Worm (Caenorhabditis elegans) whole organism, L4 larva: ENCODE data around the gene E02H4.2.
A peak's percentile ranks its signal among the peaks of the same experiment; 100 is the strongest.

ENCODE experiments used
- D1046.2 ChIP-seq: fragments of 200-800 bp; sonication (Bioruptor generic); IDR thresholded peaks from 2 replicates; pipeline ENCODE4 v1.3.6; 2022; ENCODE audit warnings: missing genetic modification characterization, missing compliant biosample characterization
- F26F4.8 ChIP-seq: fragments of 200-800 bp; sonication (Bioruptor generic); conservative IDR thresholded peaks from 2 replicates; pipeline ENCODE4 v1.3.6; 2022; ENCODE audit warnings: missing genetic modification characterization, missing compliant biosample characterization
- F49E8.2 ChIP-seq: sonication (generic microtip); optimal IDR thresholded peaks from 2 replicates; lab custom pipeline; 2016; ENCODE audit warnings: missing compliant biosample characterization, mild to moderate bottlenecking, missing genetic modification characterization, borderline replicate concordance
- T26A8.4 ChIP-seq: fragments of 200-800 bp; sonication (Bioruptor generic); IDR thresholded peaks from 2 replicates; pipeline ENCODE4 v1.3.6; 2022; ENCODE audit warnings: missing genetic modification characterization, missing compliant biosample characterization
- ZK337.2 ChIP-seq: fragments of 200-800 bp; sonication (Bioruptor generic); IDR thresholded peaks from 2 replicates; pipeline ENCODE4 v1.3.6; 2022; ENCODE audit warnings: missing genetic modification reagents, missing genetic modification characterization, missing compliant biosample characterization
- ZK546.5 ChIP-seq, 2 experiments: sonication (generic microtip); optimal IDR thresholded peaks; 2 replicates each; lab custom pipeline; 2017; ENCODE audit warnings: missing biosample characterization in 2 of 2, missing genetic modification characterization in 2 of 2
- aha-1 ChIP-seq: fragments of 150-350 bp; peaks from one replicate; lab custom pipeline; 2014; ENCODE audit warnings: missing biosample characterization, missing genetic modification characterization
- ceh-32 ChIP-seq: sonication (generic microtip); optimal IDR thresholded peaks from 2 replicates; lab custom pipeline; 2016; ENCODE audit warnings: mild to moderate bottlenecking, missing genetic modification characterization, missing compliant biosample characterization; ENCODE audit not compliant: poor library complexity
- ceh-62 ChIP-seq: sonication (generic microtip); optimal IDR thresholded peaks from 2 replicates; lab custom pipeline; 2017; ENCODE audit warnings: missing biosample characterization, missing genetic modification characterization
- daf-16 ChIP-seq, 3 experiments: sonication (generic microtip); optimal IDR thresholded peaks; 2 replicates each; lab custom pipeline; 2016 to 2017; ENCODE audit warnings: missing genetic modification characterization in 3 of 3, missing genetic modification reagents in 3 of 3, mild to moderate bottlenecking in 2 of 3, missing compliant biosample characterization in 2 of 3, missing biosample characterization in 1 of 3, moderate library complexity in 1 of 3
- daf-8 ChIP-seq: fragments of 200-800 bp; sonication (Bioruptor generic); IDR thresholded peaks from 2 replicates; pipeline ENCODE4 v1.3.6; 2022; ENCODE audit warnings: missing genetic modification characterization, missing compliant biosample characterization
- dmd-8 ChIP-seq: fragments of 200-800 bp; sonication (Bioruptor generic); IDR thresholded peaks from 2 replicates; pipeline ENCODE4 v1.3.6; 2022; ENCODE audit warnings: missing genetic modification characterization, missing compliant biosample characterization
- dpl-1 ChIP-seq: fragments of 150-350 bp; optimal IDR thresholded peaks from 2 replicates; lab custom pipeline; 2014; ENCODE audit warnings: missing biosample characterization, missing genetic modification reagents, missing genetic modification characterization
- duxl-1 ChIP-seq: sonication (generic microtip); optimal IDR thresholded peaks from 2 replicates; lab custom pipeline; 2016; ENCODE audit warnings: mild to moderate bottlenecking, missing genetic modification characterization, moderate library complexity, missing compliant biosample characterization; ENCODE audit not compliant: poor library complexity
- egl-43 ChIP-seq: fragments of 200-800 bp; sonication (Bioruptor generic); IDR thresholded peaks from 2 replicates; pipeline ENCODE4 v1.3.6; 2022; ENCODE audit warnings: missing genetic modification reagents, missing genetic modification characterization, missing compliant biosample characterization
- gei-8 ChIP-seq: fragments of 200-800 bp; sonication (Bioruptor generic); optimal IDR thresholded peaks from 2 replicates; lab custom pipeline; 2018; ENCODE audit warnings: mild to moderate bottlenecking, missing genetic modification characterization, missing compliant biosample characterization
- hif-1 ChIP-seq, 2 experiments: sonication (generic microtip); optimal IDR thresholded peaks; 2 replicates each; lab custom pipeline; 2016 to 2017; ENCODE audit warnings: missing compliant biosample characterization in 2 of 2, missing genetic modification characterization in 2 of 2, missing genetic modification reagents in 2 of 2, missing genotype in 2 of 2, mild to moderate bottlenecking in 1 of 2
- hlh-30 ChIP-seq: sonication (generic microtip); optimal IDR thresholded peaks from 2 replicates; lab custom pipeline; 2017; ENCODE audit warnings: antibody characterized with exemption, mild to moderate bottlenecking, missing genetic modification characterization, missing compliant biosample characterization; ENCODE audit not compliant: insufficient read depth
- lin-1 ChIP-seq: fragments of 200-800 bp; sonication (Bioruptor generic); IDR thresholded peaks from 2 replicates; pipeline ENCODE4 v1.3.6; 2022; ENCODE audit warnings: missing genetic modification reagents, missing genetic modification characterization, missing compliant biosample characterization
- lin-13 ChIP-seq: fragments of 150-350 bp; optimal IDR thresholded peaks from 2 replicates; lab custom pipeline; 2014; ENCODE audit warnings: missing biosample characterization, missing genetic modification reagents, missing genetic modification characterization
- nhr-102 ChIP-seq: sonication (generic microtip); optimal IDR thresholded peaks from 2 replicates; lab custom pipeline; 2016; ENCODE audit warnings: mild to moderate bottlenecking, missing genetic modification characterization, moderate library complexity, missing compliant biosample characterization
- nhr-11 ChIP-seq: fragments of 150-350 bp; optimal IDR thresholded peaks from 2 replicates; lab custom pipeline; 2014; ENCODE audit warnings: missing biosample characterization, missing genetic modification characterization
- nhr-111 ChIP-seq: fragments of 200-800 bp; sonication (Bioruptor generic); optimal IDR thresholded peaks from 2 replicates; lab custom pipeline; 2018; ENCODE audit warnings: mild to moderate bottlenecking, missing genetic modification characterization, missing compliant biosample characterization
- nhr-237 ChIP-seq: sonication (generic microtip); optimal IDR thresholded peaks from 2 replicates; lab custom pipeline; 2017; ENCODE audit warnings: missing biosample characterization, missing genetic modification characterization
- nhr-28 ChIP-seq: fragments of 150-350 bp; optimal IDR thresholded peaks from 2 replicates; lab custom pipeline; 2014; ENCODE audit warnings: missing biosample characterization, missing genetic modification characterization
- nhr-48 ChIP-seq: sonication (generic microtip); optimal IDR thresholded peaks from 2 replicates; lab custom pipeline; 2016; ENCODE audit warnings: mild to moderate bottlenecking, missing genetic modification characterization, missing compliant biosample characterization
- nhr-6 ChIP-seq: fragments of 150-350 bp; optimal IDR thresholded peaks from 2 replicates; lab custom pipeline; 2014; ENCODE audit warnings: missing biosample characterization, missing genetic modification characterization
- nhr-77 ChIP-seq: fragments of 150-350 bp; optimal IDR thresholded peaks from 2 replicates; lab custom pipeline; 2014; ENCODE audit warnings: missing biosample characterization, missing genetic modification characterization
- pha-4 ChIP-seq, 2 experiments: fragments of 150-350 bp in 1 of 2; fragments of 200-800 bp in 1 of 2; sonication (Bioruptor generic) in 1 of 2; IDR thresholded peaks in 1 of 2; optimal IDR thresholded peaks in 1 of 2; 2 replicates each; pipeline versions ENCODE4 v1.3.6 to Lab custom; 2014 to 2022; ENCODE audit warnings: missing genetic modification characterization in 2 of 2, missing genetic modification reagents in 2 of 2, missing biosample characterization in 1 of 2, missing compliant biosample characterization in 1 of 2
- set-16 ChIP-seq: fragments of 200-800 bp; sonication (Bioruptor generic); IDR thresholded peaks from 2 replicates; pipeline ENCODE4 v1.3.6; 2022; ENCODE audit warnings: missing genetic modification reagents, missing genetic modification characterization, missing compliant biosample characterization
- spr-1 ChIP-seq: sonication (generic microtip); optimal IDR thresholded peaks from 2 replicates; lab custom pipeline; 2016; ENCODE audit warnings: mild to moderate bottlenecking, missing genetic modification characterization, missing compliant biosample characterization
- spr-3 ChIP-seq: fragments of 200-800 bp; sonication (Bioruptor generic); optimal IDR thresholded peaks from 2 replicates; lab custom pipeline; 2018; ENCODE audit warnings: mild to moderate bottlenecking, missing genetic modification characterization, missing compliant biosample characterization
- unc-39 ChIP-seq: sonication (generic microtip); optimal IDR thresholded peaks from 2 replicates; lab custom pipeline; 2017; ENCODE audit warnings: missing biosample characterization, missing genetic modification characterization
- unc-62 ChIP-seq, 3 experiments: fragments of 150-350 bp in 1 of 3; sonication (generic microtip); optimal IDR thresholded peaks in 2 of 3; peaks in 1 of 3; 1 replicate in 1 of 3; 2 replicates in 2 of 3; lab custom pipeline; 2014 to 2017; ENCODE audit warnings: missing biosample characterization in 3 of 3, missing genetic modification characterization in 3 of 3, missing genetic modification reagents in 3 of 3, missing genotype in 1 of 3
- zag-1 ChIP-seq: fragments of 150-350 bp; optimal IDR thresholded peaks from 2 replicates; lab custom pipeline; 2014; ENCODE audit warnings: missing biosample characterization, missing genetic modification characterization
- zfp-2 ChIP-seq: sonication (generic microtip); optimal IDR thresholded peaks from 2 replicates; lab custom pipeline; 2016; ENCODE audit warnings: mild to moderate bottlenecking, missing genetic modification characterization, missing compliant biosample characterization

Gene E02H4.2

DNA sequence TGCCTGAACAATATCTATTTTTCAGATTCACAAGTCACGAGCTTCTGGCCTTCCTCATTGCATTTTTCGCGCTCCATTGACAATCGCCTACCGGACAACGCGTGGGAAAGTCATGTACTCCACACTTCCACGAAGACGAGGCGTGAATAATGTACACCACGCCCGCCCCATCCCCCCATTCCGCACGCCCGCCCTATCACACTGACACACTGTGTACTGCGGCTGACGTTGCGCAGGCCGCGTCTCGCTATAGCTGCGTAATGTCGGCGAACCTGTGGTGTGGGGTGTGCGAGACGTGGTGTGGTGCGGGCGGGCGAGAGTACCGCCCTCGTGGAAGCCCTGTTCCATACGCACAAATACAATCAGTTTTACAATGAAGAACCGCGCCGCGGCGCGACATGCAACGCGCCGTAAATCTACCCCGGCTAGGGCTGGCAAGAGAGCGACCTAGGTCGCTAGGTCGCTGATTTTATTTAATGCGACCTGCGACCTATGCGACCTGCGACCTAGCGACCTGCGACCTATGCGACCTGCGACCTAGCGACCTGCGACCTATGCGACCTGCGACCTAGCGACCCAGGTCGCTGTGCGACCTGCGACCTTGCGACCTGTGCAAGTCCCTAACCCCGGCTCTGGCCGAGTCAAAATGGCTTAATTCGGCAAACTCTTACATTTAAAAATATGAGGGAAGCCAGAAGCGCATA, 45.2 kb downstream of the E02H4.2 start:
- TF ChIP-seq aha-1 (tag; lab: Kevin White, UChicago) (peak; percentile 70), set-16 (GFP tag; lab: Robert Waterston, UW) (peak; percentile 87), pha-4 (GFP tag; IDR thresholded peaks at IDR 0.05; lab: Robert Waterston, UW) (peak; percentile 44; the same call in 1 of the 2 replicates), pha-4 (tag; optimal IDR thresholded peaks at IDR 0.05; lab: Kevin White, UChicago) (no peak), hlh-30 (no peak)

ce11 chrX:14234932-14235331, 46.5 kb downstream of the E02H4.2 start, which contains the start of gene srg-37:
TSS of gene srg-37 (minus strand) at chrX:14235032.
- TF ChIP-seq nhr-28 (tag; lab: Kevin White, UChicago) = no peak
- TF ChIP-seq zag-1 = no peak
- TF ChIP-seq hif-1 (tag; optimal IDR thresholded peaks at IDR 0.05; lab: Kevin White, UChicago) = no peak
- no peak for TF ChIP-seq nhr-102 (tag; lab: Kevin White, UChicago)
- TF ChIP-seq dmd-8 (GFP tag; lab: Robert Waterston, UW) = no peak
- no peak for TF ChIP-seq gei-8 (GFP tag; lab: Kevin White, UChicago)
- TF ChIP-seq dpl-1 = no peak
- no peak for TF ChIP-seq egl-43 (GFP tag; lab: Robert Waterston, UW)
- TF ChIP-seq T26A8.4 (GFP tag; lab: Robert Waterston, UW) = no peak
- TF ChIP-seq F49E8.2 (tag; lab: Kevin White, UChicago) = no peak
- no peak for TF ChIP-seq lin-1 (GFP tag; lab: Robert Waterston, UW)
- no peak for TF ChIP-seq D1046.2 (GFP tag; lab: Robert Waterston, UW)
- no peak for TF ChIP-seq nhr-48
- TF ChIP-seq nhr-6 (tag; lab: Kevin White, UChicago) = no peak
- no peak for TF ChIP-seq spr-3

DNA sequence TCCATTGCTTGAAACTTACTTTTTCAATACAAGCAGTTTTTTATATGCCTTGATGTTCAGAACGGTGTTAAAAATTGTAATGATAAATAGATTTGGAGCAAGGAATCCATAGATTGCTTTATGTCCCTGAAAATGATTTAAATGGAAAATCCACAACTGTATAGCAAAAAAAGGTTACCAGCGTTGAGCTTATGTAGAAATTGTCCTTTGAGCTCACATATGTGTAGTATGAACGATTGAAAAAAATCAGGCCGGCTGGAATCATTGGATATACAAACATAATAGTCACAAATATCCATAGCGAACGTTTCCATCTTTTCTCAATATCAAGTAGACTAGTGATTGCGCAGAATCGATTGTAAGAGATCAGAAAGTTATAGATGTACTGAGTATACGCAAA, 47.1 kb downstream of the E02H4.2 start, which contains the start of gene srg-36:
TSS of gene srg-36 (minus strand) at position 101 of the 400 bp plus-strand sequence.
- TF ChIP-seq F26F4.8 (GFP tag; lab: Robert Waterston, UW) (no peak), nhr-111 (GFP tag; lab: Kevin White, UChicago) (no peak), zfp-2 (no peak), daf-16 (GFP tag; optimal IDR thresholded peaks at IDR 0.05; lab: Kevin White, UChicago) (no peak), daf-16 (tag; optimal IDR thresholded peaks at IDR 0.05; lab: Kevin White, UChicago) (no peak), hlh-30 (no peak), nhr-11 (tag; lab: Kevin White, UChicago) (no peak)

- TF ChIP-seq aha-1 (tag; lab: Kevin White, UChicago) (peak; percentile 93), nhr-77 (tag; lab: Kevin White, UChicago) (no peak), lin-13 (GFP tag; lab: Kevin White, UChicago) (no peak), ceh-62 (tag; lab: Kevin White, UChicago) (no peak), unc-62 (GFP tag; optimal IDR thresholded peaks at IDR 0.05 in 1 of 2; lab: Kevin White, UChicago) (peak in 1 of 2 experiments; percentile 3), unc-62 (tag; optimal IDR thresholded peaks at IDR 0.05; lab: Kevin White, UChicago) (no peak), daf-8 (GFP tag; lab: Robert Waterston, UW) (no peak), ZK337.2 (GFP tag; lab: Robert Waterston, UW) (no peak), unc-39 (tag; lab: Kevin White, UChicago) (no peak), duxl-1 (tag; lab: Kevin White, UChicago) (no peak), spr-1 (no peak), ceh-32 (tag; lab: Kevin White, UChicago) (no peak), nhr-237 (tag; lab: Kevin White, UChicago) (no peak), ZK546.5 (tag; optimal IDR thresholded peaks at IDR 0.05; lab: Kevin White, UChicago) (no peak), nhr-111 (GFP tag; lab: Kevin White, UChicago) (no peak), set-16 (GFP tag; lab: Robert Waterston, UW) (peak; percentile 65; the same call in 1 of the 2 replicates)
Observed at ce11 chrX:14231987-14232386, 49.4 kb downstream of the E02H4.2 start.
